Worm (Caenorhabditis elegans): ENCODE results near the gene dylt-2.

- TF ChIP-seq nhr-237 (tag; optimal IDR thresholded peaks at IDR 0.05), result no peak
- no peak for TF ChIP-seq nhr-11 (tag; optimal IDR thresholded peaks at IDR 0.05)
- TF ChIP-seq sma-3 (GFP tag; optimal IDR thresholded peaks at IDR 0.05), result no peak
- no peak for TF ChIP-seq alr-1 (tag; optimal IDR thresholded peaks at IDR 0.05)
- no peak for TF ChIP-seq elt-1 (tag; optimal IDR thresholded peaks at IDR 0.05)
- no peak for TF ChIP-seq dmd-4 (tag; optimal IDR thresholded peaks at IDR 0.05)
These were observed 23.5 kb upstream of the dylt-2 start for ce11 chrX:8963469-8963868.

Data from whole organism, L2 larva.